Worm (Caenorhabditis elegans) whole organism, late embryonic: Measurements from ENCODE around the gene nhr-135.
"Not testable (repeated sequence)": the region's sequence is repeated elsewhere in the genome, so short reads cannot be mapped to it uniquely, and the experiment has no call there.

Source experiments
- C08G9.2 ChIP-seq: sonication (generic microtip); optimal IDR thresholded peaks from 2 replicates; lab custom pipeline; 2016; ENCODE audit warnings: mild to moderate bottlenecking, missing genetic modification characterization, moderate library complexity, missing compliant biosample characterization
- C38D4.7 ChIP-seq: fragments of 200-800 bp; sonication (Bioruptor generic); optimal IDR thresholded peaks from 2 replicates; lab custom pipeline; 2018; ENCODE audit warnings: mild to moderate bottlenecking, missing genetic modification characterization, moderate library complexity, missing compliant biosample characterization
- F13H6.1 ChIP-seq: sonication (generic microtip); optimal IDR thresholded peaks from 2 replicates; lab custom pipeline; 2016; ENCODE audit warnings: missing genetic modification characterization, missing compliant biosample characterization
- K02D7.2 ChIP-seq: sonication (generic microtip); optimal IDR thresholded peaks from 2 replicates; lab custom pipeline; 2017; ENCODE audit warnings: mild to moderate bottlenecking, missing genetic modification characterization, missing compliant biosample characterization
- K09A11.1 ChIP-seq: sonication (generic microtip); optimal IDR thresholded peaks from 2 replicates; lab custom pipeline; 2017; ENCODE audit warnings: antibody characterized with exemption, mild to moderate bottlenecking, missing genetic modification characterization, missing compliant biosample characterization; ENCODE audit not compliant: insufficient read depth
- T23F11.4 ChIP-seq: fragments of 200-800 bp; sonication (Bioruptor generic); optimal IDR thresholded peaks from 2 replicates; lab custom pipeline; 2018; ENCODE audit warnings: mild to moderate bottlenecking, missing genetic modification characterization, missing compliant biosample characterization
- Y22D7AL.16 ChIP-seq: sonication (generic microtip); optimal IDR thresholded peaks from 2 replicates; lab custom pipeline; 2016; ENCODE audit warnings: missing genetic modification characterization, missing compliant biosample characterization
- ceh-18 ChIP-seq: sonication (generic microtip); optimal IDR thresholded peaks from 2 replicates; lab custom pipeline; 2016; ENCODE audit warnings: missing genetic modification characterization, missing compliant biosample characterization
- ceh-2 ChIP-seq: sonication (generic microtip); optimal IDR thresholded peaks from 2 replicates; lab custom pipeline; 2016; ENCODE audit warnings: missing genotype, missing genetic modification characterization, missing compliant biosample characterization
- ceh-22 ChIP-seq: sonication (generic microtip); optimal IDR thresholded peaks from 2 replicates; lab custom pipeline; 2017; ENCODE audit warnings: missing biosample characterization, missing genetic modification characterization
- ceh-24 ChIP-seq: sonication (generic microtip); optimal IDR thresholded peaks from 2 replicates; lab custom pipeline; 2016; ENCODE audit warnings: mild to moderate bottlenecking, missing genetic modification characterization, missing compliant biosample characterization
- ceh-30 ChIP-seq: fragments of 150-350 bp; optimal IDR thresholded peaks from 2 replicates; lab custom pipeline; 2014; ENCODE audit warnings: missing biosample characterization, missing genetic modification characterization
- ceh-31 ChIP-seq: sonication (generic microtip); optimal IDR thresholded peaks from 2 replicates; lab custom pipeline; 2016; ENCODE audit warnings: missing genetic modification characterization, missing compliant biosample characterization
- ceh-34 ChIP-seq: sonication (generic microtip); optimal IDR thresholded peaks from 2 replicates; lab custom pipeline; 2016; ENCODE audit warnings: mild to moderate bottlenecking, missing genetic modification characterization, missing compliant biosample characterization
- ceh-45 ChIP-seq: fragments of 200-800 bp; sonication (Bioruptor generic); IDR thresholded peaks from 2 replicates; pipeline ENCODE4 v1.3.6; 2022; ENCODE audit warnings: missing genetic modification reagents, missing genetic modification characterization, missing compliant biosample characterization
- ceh-6 ChIP-seq: fragments of 200-800 bp; sonication (Bioruptor generic); optimal IDR thresholded peaks from 2 replicates; lab custom pipeline; 2018; ENCODE audit warnings: mild to moderate bottlenecking, missing genetic modification characterization, missing compliant biosample characterization
- ceh-9 ChIP-seq: sonication (generic microtip); optimal IDR thresholded peaks from 2 replicates; lab custom pipeline; 2016; ENCODE audit warnings: mild to moderate bottlenecking, missing genetic modification characterization, inconsistent platforms, missing compliant biosample characterization
- che-1 ChIP-seq: sonication (generic microtip); optimal IDR thresholded peaks from 2 replicates; lab custom pipeline; 2016; ENCODE audit warnings: mild to moderate bottlenecking, missing genetic modification characterization, missing compliant biosample characterization
- dmd-4 ChIP-seq: sonication (generic microtip); optimal IDR thresholded peaks from 2 replicates; lab custom pipeline; 2016; ENCODE audit warnings: borderline replicate concordance, missing genetic modification characterization, missing compliant biosample characterization
- ets-4 ChIP-seq: sonication (generic microtip); optimal IDR thresholded peaks from 2 replicates; lab custom pipeline; 2016; ENCODE audit warnings: missing genetic modification characterization, missing compliant biosample characterization
- eyg-1 ChIP-seq: sonication (generic microtip); optimal IDR thresholded peaks from 2 replicates; lab custom pipeline; 2016; ENCODE audit warnings: missing genotype, missing genetic modification characterization, missing compliant biosample characterization
- fax-1 ChIP-seq: sonication (generic microtip); optimal IDR thresholded peaks from 2 replicates; lab custom pipeline; 2016; ENCODE audit warnings: missing genotype, missing genetic modification characterization, missing compliant biosample characterization
- fkh-6 ChIP-seq: sonication (generic microtip); optimal IDR thresholded peaks from 2 replicates; lab custom pipeline; 2016; ENCODE audit warnings: missing genetic modification characterization, missing compliant biosample characterization
- gmeb-2 ChIP-seq: sonication (generic microtip); optimal IDR thresholded peaks from 2 replicates; lab custom pipeline; 2016; ENCODE audit warnings: missing genetic modification characterization, inconsistent platforms, missing compliant biosample characterization
- hlh-15 ChIP-seq: sonication (generic microtip); optimal IDR thresholded peaks from 2 replicates; lab custom pipeline; 2016; ENCODE audit warnings: missing genetic modification characterization, missing compliant biosample characterization
- hlh-30 ChIP-seq: sonication (generic microtip); optimal IDR thresholded peaks from 2 replicates; lab custom pipeline; 2017; ENCODE audit warnings: antibody characterized with exemption, missing genetic modification characterization, missing compliant biosample characterization; ENCODE audit not compliant: insufficient read depth
- hlh-6 ChIP-seq: sonication (generic microtip); optimal IDR thresholded peaks from 2 replicates; lab custom pipeline; 2016; ENCODE audit warnings: missing genotype, missing genetic modification characterization, missing compliant biosample characterization
- hlh-8 ChIP-seq: sonication (generic microtip); optimal IDR thresholded peaks from 2 replicates; lab custom pipeline; 2016; ENCODE audit warnings: missing genotype, missing genetic modification characterization, missing compliant biosample characterization
- lin-11 ChIP-seq: fragments of 200-800 bp; sonication (Bioruptor generic); optimal IDR thresholded peaks from 2 replicates; lab custom pipeline; 2018; ENCODE audit warnings: mild to moderate bottlenecking, missing genetic modification characterization, missing compliant biosample characterization
- nhr-11 ChIP-seq: fragments of 150-350 bp; optimal IDR thresholded peaks from 2 replicates; lab custom pipeline; 2014; ENCODE audit warnings: missing biosample characterization, missing genetic modification characterization
- npax-4 ChIP-seq: sonication (generic microtip); optimal IDR thresholded peaks from 2 replicates; lab custom pipeline; 2016; ENCODE audit warnings: missing genetic modification characterization, missing compliant biosample characterization
- pag-3 ChIP-seq: sonication (generic microtip); optimal IDR thresholded peaks from 2 replicates; lab custom pipeline; 2016; ENCODE audit warnings: missing compliant biosample characterization, missing genetic modification characterization, borderline replicate concordance
- pat-9 ChIP-seq: fragments of 200-800 bp; sonication (Bioruptor generic); optimal IDR thresholded peaks from 2 replicates; lab custom pipeline; 2018; ENCODE audit warnings: mild to moderate bottlenecking, missing genetic modification characterization, moderate library complexity, missing compliant biosample characterization
- pha-4 ChIP-seq: fragments of 150-350 bp; optimal IDR thresholded peaks from 2 replicates; lab custom pipeline; 2018; ENCODE audit warnings: missing biosample characterization, missing genetic modification reagents, missing genetic modification characterization
- pros-1 ChIP-seq: fragments of 150-350 bp; optimal IDR thresholded peaks from 2 replicates; lab custom pipeline; 2014; ENCODE audit warnings: missing biosample characterization, missing genetic modification reagents, missing genetic modification characterization
- ref-2 ChIP-seq: sonication (generic microtip); optimal IDR thresholded peaks from 2 replicates; lab custom pipeline; 2016; ENCODE audit warnings: missing genetic modification characterization, missing compliant biosample characterization
- rnt-1 ChIP-seq: sonication (generic microtip); optimal IDR thresholded peaks from 2 replicates; lab custom pipeline; 2016; ENCODE audit warnings: missing genetic modification characterization, missing compliant biosample characterization
- sdc-2 ChIP-seq: sonication (generic microtip); optimal IDR thresholded peaks from 2 replicates; lab custom pipeline; 2016; ENCODE audit warnings: missing genotype, missing genetic modification characterization, missing compliant biosample characterization
- sox-2 ChIP-seq: fragments of 200-800 bp; sonication (Bioruptor generic); IDR thresholded peaks from 2 replicates; pipeline ENCODE4 v1.3.6; 2022; ENCODE audit warnings: missing genetic modification reagents, missing genetic modification characterization, missing compliant biosample characterization
- sox-4 ChIP-seq: sonication (generic microtip); optimal IDR thresholded peaks from 2 replicates; lab custom pipeline; 2017; ENCODE audit warnings: mild to moderate bottlenecking, missing genetic modification characterization, inconsistent platforms, missing compliant biosample characterization
- syd-9 ChIP-seq: sonication (generic microtip); optimal IDR thresholded peaks from 2 replicates; lab custom pipeline; 2016; ENCODE audit warnings: mild to moderate bottlenecking, missing genetic modification characterization, moderate library complexity, missing compliant biosample characterization
- unc-55 ChIP-seq: sonication (generic microtip); optimal IDR thresholded peaks from 2 replicates; lab custom pipeline; 2017; ENCODE audit warnings: missing biosample characterization, missing genetic modification reagents, missing genetic modification characterization
- unc-86 ChIP-seq: sonication (generic microtip); optimal IDR thresholded peaks from 2 replicates; lab custom pipeline; 2016; ENCODE audit warnings: missing genetic modification characterization, missing compliant biosample characterization
- ztf-16 ChIP-seq: sonication (generic microtip); optimal IDR thresholded peaks from 2 replicates; lab custom pipeline; 2017; ENCODE audit warnings: missing genetic modification characterization, missing compliant biosample characterization

The nhr-135 gene

ce11 chrV:7068861-7069260 is 24.7 kb downstream of the nhr-135 start:
- no peak for TF ChIP-seq ceh-45 (GFP tag; lab: Robert Waterston, UW)
- TF ChIP-seq lin-11 = no peak
- TF ChIP-seq T23F11.4 (GFP tag; lab: Kevin White, UChicago) = no peak
- TF ChIP-seq pros-1 = no peak
- no peak for TF ChIP-seq pha-4
- no peak for TF ChIP-seq ceh-24 (tag; lab: Kevin White, UChicago)
- no peak for TF ChIP-seq ceh-34
- no peak for TF ChIP-seq ztf-16 (tag; lab: Kevin White, UChicago)
- TF ChIP-seq sdc-2 (tag; lab: Kevin White, UChicago) = no peak
- TF ChIP-seq ceh-9 = no peak
- no peak for TF ChIP-seq ceh-18
- no peak for TF ChIP-seq pag-3
- no peak for TF ChIP-seq Y22D7AL.16 (tag; lab: Kevin White, UChicago)
- no peak for TF ChIP-seq ceh-6 (GFP tag; lab: Kevin White, UChicago)
- no peak for TF ChIP-seq npax-4 (tag; lab: Kevin White, UChicago)
- no peak for TF ChIP-seq sox-4 (tag; lab: Kevin White, UChicago)
- no peak for TF ChIP-seq rnt-1 (tag; lab: Kevin White, UChicago)
- no peak for TF ChIP-seq che-1 (tag; lab: Kevin White, UChicago)
- no peak for TF ChIP-seq hlh-6 (tag; lab: Kevin White, UChicago)
- TF ChIP-seq, all 69 proteins: peak for 0

ce11 chrV:7065226-7065625 is 28.3 kb downstream of the nhr-135 start, which contains the start of gene Y57E12AR.1:
Gene Y57E12AR.1 (minus strand): TSS chrV:7065326.
- TF ChIP-seq hlh-30 (tag; lab: Kevin White, UChicago) (no peak), ceh-18 (no peak), unc-86 (tag; lab: Kevin White, UChicago) (no peak), fax-1 (tag; lab: Kevin White, UChicago) (no peak), C38D4.7 (GFP tag; lab: Kevin White, UChicago) (no peak), ceh-31 (tag; lab: Kevin White, UChicago) (no peak), pros-1 (no peak), ceh-22 (tag; lab: Kevin White, UChicago) (no peak), nhr-11 (tag; lab: Kevin White, UChicago) (no peak), ref-2 (tag; lab: Kevin White, UChicago) (no peak), fkh-6 (tag; lab: Kevin White, UChicago) (no peak), ceh-30 (tag; lab: Kevin White, UChicago) (no peak), ceh-24 (tag; lab: Kevin White, UChicago) (no peak), ceh-2 (tag; lab: Kevin White, UChicago) (no peak), hlh-6 (tag; lab: Kevin White, UChicago) (no peak), pat-9 (tag; lab: Kevin White, UChicago) (no peak), ztf-16 (tag; lab: Kevin White, UChicago) (no peak), dmd-4 (tag; lab: Kevin White, UChicago) (no peak), che-1 (tag; lab: Kevin White, UChicago) (no peak), ets-4 (tag; lab: Kevin White, UChicago) (no peak)
- TF ChIP-seq, all 69 proteins: peak for 0

- TF ChIP-seq hlh-15, syd-9, ref-2 (tag; lab: Kevin White, UChicago): not testable (repeated sequence)
These were observed 30.8 kb downstream of the nhr-135 start, which contains the start of gene tmem-258 for ce11 chrV:7062790-7063189. Gene tmem-258 (plus strand): TSS chrV:7063174.

ce11 chrV:7060396-7060795 is 33.2 kb downstream of the nhr-135 start, which contains the start of the genes Y57E12AL.6 and Y57E12AL.1:
Gene Y57E12AL.6 (minus strand): TSS chrV:7060470.
Gene Y57E12AL.1 (plus strand): TSS chrV:7060530.
- TF ChIP-seq K09A11.1 (no peak), ets-4 (tag; lab: Kevin White, UChicago) (peak; percentile 24), unc-55 (GFP tag; lab: Kevin White, UChicago) (peak; percentile 4), pros-1 (no peak), gmeb-2 (tag; lab: Kevin White, UChicago) (peak; percentile 31), syd-9 (tag; lab: Kevin White, UChicago) (peak; percentile 69), hlh-30 (tag; lab: Kevin White, UChicago) (peak; percentile 88), ceh-24 (tag; lab: Kevin White, UChicago) (no peak), hlh-15 (tag; lab: Kevin White, UChicago) (peak; percentile 21), eyg-1 (tag; lab: Kevin White, UChicago) (peak; percentile 13), hlh-8 (tag; lab: Kevin White, UChicago) (peak; percentile 61), K02D7.2 (tag; lab: Kevin White, UChicago) (no peak), rnt-1 (tag; lab: Kevin White, UChicago) (peak; percentile 71), sox-2 (GFP tag; lab: Robert Waterston, UW) (peak; percentile 18; the same call in 1 of the 2 replicates), F13H6.1 (tag; lab: Kevin White, UChicago) (peak; percentile 73), lin-11 (peak; percentile 51), hlh-6 (tag; lab: Kevin White, UChicago) (peak; percentile 56), che-1 (tag; lab: Kevin White, UChicago) (peak; percentile 51), C08G9.2 (no peak)
